Fruit fly (Drosophila melanogaster) whole organism, embryonic: Measurements from ENCODE around the gene CG33641.
A peak's percentile ranks its signal among the peaks of the same experiment; 100 is the strongest.

Experiments
- BEAF-32 ChIP-seq: fragments of 200-800 bp; sonication (Bioruptor generic); optimal IDR thresholded peaks from 3 replicates; lab custom pipeline; 2017; ENCODE audit warnings: missing biosample characterization, missing genetic modification characterization, mild to moderate bottlenecking, moderate library complexity, missing genetic modification reagents
- Bdp1 ChIP-seq: fragments of 200-800 bp; sonication (Bioruptor generic); optimal IDR thresholded peaks from 3 replicates; lab custom pipeline; 2016; ENCODE audit warnings: missing biosample characterization, missing genetic modification characterization
- CG1024 ChIP-seq: fragments of 200-800 bp; sonication (Bioruptor generic); IDR thresholded peaks from 2 replicates; pipeline ENCODE4 v1.3.6; 2022; ENCODE audit warnings: missing biosample characterization, missing genetic modification characterization
- CG10462 ChIP-seq: fragments of 200-800 bp; sonication (Bioruptor generic); optimal IDR thresholded peaks from 2 replicates; lab custom pipeline; 2016; ENCODE audit warnings: missing biosample characterization, missing genetic modification characterization
- CG10979 ChIP-seq: fragments of 200-800 bp; sonication (Bioruptor generic); optimal IDR thresholded peaks from 2 replicates; lab custom pipeline; 2018; ENCODE audit warnings: missing biosample characterization, mild to moderate bottlenecking, missing genetic modification characterization, moderate library complexity
- CG11560 ChIP-seq: fragments of 200-800 bp; sonication (Bioruptor generic); IDR thresholded peaks from 3 replicates; pipeline ENCODE4 v1.3.6; 2022; ENCODE audit warnings: missing biosample characterization, missing genetic modification characterization
- CG12071 ChIP-seq: fragments of 200-800 bp; sonication (Bioruptor generic); optimal IDR thresholded peaks from 3 replicates; lab custom pipeline; 2018; ENCODE audit warnings: missing biosample characterization, mild to moderate bottlenecking, missing genetic modification characterization
- CG12104 ChIP-seq: fragments of 200-800 bp; sonication (Bioruptor generic); optimal IDR thresholded peaks from 3 replicates; lab custom pipeline; 2016; ENCODE audit warnings: missing biosample characterization, missing genetic modification characterization
- CG13123 ChIP-seq: fragments of 200-800 bp; sonication (Bioruptor generic); optimal IDR thresholded peaks from 2 replicates; lab custom pipeline; 2016; ENCODE audit warnings: missing biosample characterization, missing genetic modification characterization
- CG18476 ChIP-seq: fragments of 200-800 bp; sonication (Bioruptor generic); optimal IDR thresholded peaks from 2 replicates; lab custom pipeline; 2016; ENCODE audit warnings: missing biosample characterization, mild to moderate bottlenecking, missing genetic modification characterization
- CG33213 ChIP-seq: fragments of 200-800 bp; sonication (Bioruptor generic); optimal IDR thresholded peaks from 3 replicates; lab custom pipeline; 2016; ENCODE audit warnings: missing biosample characterization, missing genetic modification characterization
- CG4360 ChIP-seq: fragments of 200-800 bp; sonication (Bioruptor generic); IDR thresholded peaks from 2 replicates; pipeline ENCODE4 v1.3.6; 2022; ENCODE audit warnings: missing biosample characterization, missing genetic modification characterization
- CG4617 ChIP-seq: fragments of 200-800 bp; sonication (Bioruptor generic); optimal IDR thresholded peaks from 3 replicates; lab custom pipeline; 2016; ENCODE audit warnings: missing biosample characterization, missing genetic modification characterization, borderline replicate concordance
- CG4707 ChIP-seq: fragments of 200-800 bp; sonication (Bioruptor generic); optimal IDR thresholded peaks from 2 replicates; lab custom pipeline; 2018; ENCODE audit warnings: missing biosample characterization, mild to moderate bottlenecking, missing genetic modification characterization, moderate library complexity
- CG6175 ChIP-seq: fragments of 200-800 bp; sonication (Bioruptor generic); IDR thresholded peaks from 3 replicates; pipeline ENCODE4 v1.3.6; 2022; ENCODE audit warnings: missing biosample characterization, missing genetic modification characterization
- CG6254 ChIP-seq: fragments of 200-800 bp; sonication (Bioruptor generic); optimal IDR thresholded peaks from 3 replicates; lab custom pipeline; 2017; ENCODE audit warnings: mild to moderate bottlenecking, missing biosample characterization, missing genetic modification reagents, missing genetic modification characterization
- CG7987 ChIP-seq: fragments of 200-800 bp; sonication (Bioruptor generic); optimal IDR thresholded peaks from 2 replicates; lab custom pipeline; 2018; ENCODE audit warnings: missing biosample characterization, mild to moderate bottlenecking, missing genetic modification characterization, moderate library complexity
- CkIIα-i1 ChIP-seq: fragments of 200-800 bp; sonication (Bioruptor generic); IDR thresholded peaks from 2 replicates; pipeline ENCODE4 v1.3.6; 2022; ENCODE audit warnings: missing biosample characterization, missing genetic modification characterization
- Dfd ChIP-seq, 2 experiments: fragments of >200 bp; optimal IDR thresholded peaks; 2 replicates each; lab custom pipeline; 2017; ENCODE audit warnings: missing biosample characterization in 2 of 2, missing genetic modification characterization in 2 of 2
- Dp ChIP-seq: fragments of 200-800 bp; sonication (Bioruptor generic); optimal IDR thresholded peaks from 2 replicates; lab custom pipeline; 2018; ENCODE audit warnings: missing biosample characterization, mild to moderate bottlenecking, missing genetic modification characterization, moderate library complexity
- Ets97D ChIP-seq: fragments of 200-800 bp; sonication (Bioruptor generic); optimal IDR thresholded peaks from 3 replicates; lab custom pipeline; 2016; ENCODE audit warnings: missing biosample characterization, missing genetic modification characterization
- GATAe ChIP-seq: fragments of 200-800 bp; sonication (Bioruptor generic); conservative IDR thresholded peaks from 2 replicates; pipeline ENCODE4 v1.3.6; 2022; ENCODE audit warnings: missing biosample characterization, missing genetic modification characterization
- Hr78 ChIP-seq, 2 experiments: fragments of 200-800 bp in 1 of 2; fragments of >200 bp in 1 of 2; sonication (Bioruptor generic) in 1 of 2; optimal IDR thresholded peaks; 2 replicates each; lab custom pipeline; 2017 to 2019; ENCODE audit warnings: missing biosample characterization in 2 of 2, missing genetic modification characterization in 2 of 2, mild to moderate bottlenecking in 1 of 2, moderate library complexity in 1 of 2
- MBD-R2 ChIP-seq: fragments of 200-800 bp; sonication (Bioruptor generic); IDR thresholded peaks from 2 replicates; pipeline ENCODE4 v1.3.6; 2022; ENCODE audit warnings: missing biosample characterization, missing genetic modification characterization
- Med ChIP-seq: fragments of 200-800 bp; sonication (Bioruptor generic); peaks from one replicate; lab custom pipeline; 2016; ENCODE audit warnings: missing biosample characterization, missing genetic modification characterization, mild to moderate bottlenecking, inconsistent platforms, moderate library complexity
- Mes4 ChIP-seq: fragments of 200-800 bp; sonication (Bioruptor generic); optimal IDR thresholded peaks from 2 replicates; lab custom pipeline; 2016; ENCODE audit warnings: missing biosample characterization, missing genetic modification characterization
- Myb ChIP-seq: fragments of 200-800 bp; sonication (Bioruptor generic); optimal IDR thresholded peaks from 2 replicates; lab custom pipeline; 2016; ENCODE audit warnings: missing biosample characterization, missing genetic modification characterization
- NC2α ChIP-seq: fragments of 200-800 bp; sonication (Bioruptor generic); optimal IDR thresholded peaks from 2 replicates; lab custom pipeline; 2016; ENCODE audit warnings: missing biosample characterization, missing genetic modification characterization
- Neu2 ChIP-seq: fragments of 200-800 bp; sonication (Bioruptor generic); optimal IDR thresholded peaks from 3 replicates; lab custom pipeline; 2016; ENCODE audit warnings: missing biosample characterization, missing genetic modification characterization, borderline replicate concordance
- Nf-YB ChIP-seq: fragments of 200-800 bp; sonication (Bioruptor generic); optimal IDR thresholded peaks from 3 replicates; lab custom pipeline; 2019; ENCODE audit warnings: missing biosample characterization, mild to moderate bottlenecking, missing genetic modification characterization, moderate library complexity
- Side ChIP-seq: fragments of 200-800 bp; sonication (Bioruptor generic); optimal IDR thresholded peaks from 2 replicates; lab custom pipeline; 2016; ENCODE audit warnings: missing biosample characterization, missing genetic modification characterization
- ap ChIP-seq: fragments of 200-800 bp; sonication (Bioruptor generic); IDR thresholded peaks from 2 replicates; pipeline ENCODE4 v1.3.6; 2022; ENCODE audit warnings: missing biosample characterization, missing genetic modification characterization
- br ChIP-seq: fragments of >200 bp; optimal IDR thresholded peaks from 2 replicates; lab custom pipeline; 2017
- cas ChIP-seq: fragments of 200-800 bp; sonication (Bioruptor generic); IDR thresholded peaks from 2 replicates; pipeline ENCODE4 v1.3.6; 2022; ENCODE audit warnings: missing biosample characterization, missing genetic modification characterization
- caup ChIP-seq: fragments of 200-800 bp; sonication (Bioruptor generic); optimal IDR thresholded peaks from 3 replicates; lab custom pipeline; 2017; ENCODE audit warnings: missing biosample characterization, mild to moderate bottlenecking, missing genetic modification characterization, moderate library complexity; ENCODE audit not compliant: severe bottlenecking
- chm ChIP-seq: fragments of 200-800 bp; sonication (Bioruptor generic); IDR thresholded peaks from 2 replicates; pipeline ENCODE4 v1.3.6; 2022; ENCODE audit warnings: missing biosample characterization, missing genetic modification characterization
- disco-r ChIP-seq: fragments of 200-800 bp; sonication (Bioruptor generic); optimal IDR thresholded peaks from 2 replicates; lab custom pipeline; 2016; ENCODE audit warnings: missing biosample characterization, missing genetic modification characterization
- esg ChIP-seq: fragments of 200-800 bp; sonication (Bioruptor generic); conservative IDR thresholded peaks from 2 replicates; pipeline ENCODE4 v1.3.6; 2022; ENCODE audit warnings: missing biosample characterization, missing genetic modification characterization
- eve ChIP-seq, 2 experiments: fragments of >200 bp; optimal IDR thresholded peaks; 2 replicates each; lab custom pipeline; 2017; ENCODE audit warnings: missing biosample characterization in 2 of 2, missing genetic modification characterization in 2 of 2
- fd102C ChIP-seq: fragments of 200-800 bp; sonication (Bioruptor generic); optimal IDR thresholded peaks from 2 replicates; lab custom pipeline; 2018; ENCODE audit warnings: missing biosample characterization, mild to moderate bottlenecking, missing genetic modification characterization, moderate library complexity
- gce ChIP-seq: fragments of 200-800 bp; sonication (Bioruptor generic); IDR thresholded peaks from 3 replicates; pipeline ENCODE4 v1.3.6; 2022; ENCODE audit warnings: missing biosample characterization, missing genetic modification characterization
- grn ChIP-seq: fragments of 200-800 bp; sonication (Bioruptor generic); optimal IDR thresholded peaks from 3 replicates; lab custom pipeline; 2017; ENCODE audit warnings: missing biosample characterization, missing genetic modification characterization
- gsb-n ChIP-seq: fragments of 200-800 bp; sonication (Bioruptor generic); optimal IDR thresholded peaks from 3 replicates; lab custom pipeline; 2018; ENCODE audit warnings: missing biosample characterization, mild to moderate bottlenecking, missing genetic modification characterization
- nau ChIP-seq: fragments of 200-800 bp; sonication (Bioruptor generic); optimal IDR thresholded peaks from 3 replicates; lab custom pipeline; 2017; ENCODE audit warnings: missing biosample characterization, mild to moderate bottlenecking, missing genetic modification characterization, missing genetic modification reagents
- phol ChIP-seq: fragments of 200-800 bp; sonication (Bioruptor generic); optimal IDR thresholded peaks from 3 replicates; lab custom pipeline; 2018; ENCODE audit warnings: missing biosample characterization, mild to moderate bottlenecking, missing genetic modification characterization, moderate library complexity
- prd ChIP-seq, 3 experiments: fragments of >200 bp in 2 of 3; fragments of 200-800 bp in 1 of 3; sonication (Bioruptor generic) in 1 of 3; optimal IDR thresholded peaks in 2 of 3; IDR thresholded peaks in 1 of 3; 2 replicates in 2 of 3; 3 replicates in 1 of 3; pipeline versions ENCODE4 v1.3.6 to Lab custom; 2017 to 2022; ENCODE audit warnings: missing biosample characterization in 1 of 3, missing genetic modification characterization in 1 of 3
- slbo ChIP-seq: fragments of 200-800 bp; sonication (Bioruptor generic); IDR thresholded peaks from 2 replicates; pipeline ENCODE4 v1.3.6; 2022; ENCODE audit warnings: missing biosample characterization, missing genetic modification characterization
- so ChIP-seq: fragments of 200-800 bp; sonication (Bioruptor generic); IDR thresholded peaks from 3 replicates; pipeline ENCODE4 v1.3.6; 2022; ENCODE audit warnings: missing biosample characterization, missing genetic modification characterization
- toy ChIP-seq: fragments of 200-800 bp; sonication (Bioruptor generic); IDR thresholded peaks from 2 replicates; pipeline ENCODE4 v1.3.6; 2022; ENCODE audit warnings: missing biosample characterization, missing genetic modification characterization
- tx ChIP-seq: fragments of 200-800 bp; sonication (Bioruptor generic); optimal IDR thresholded peaks from 2 replicates; lab custom pipeline; 2016; ENCODE audit warnings: missing biosample characterization, missing genetic modification characterization

Gene CG33641

DNA sequence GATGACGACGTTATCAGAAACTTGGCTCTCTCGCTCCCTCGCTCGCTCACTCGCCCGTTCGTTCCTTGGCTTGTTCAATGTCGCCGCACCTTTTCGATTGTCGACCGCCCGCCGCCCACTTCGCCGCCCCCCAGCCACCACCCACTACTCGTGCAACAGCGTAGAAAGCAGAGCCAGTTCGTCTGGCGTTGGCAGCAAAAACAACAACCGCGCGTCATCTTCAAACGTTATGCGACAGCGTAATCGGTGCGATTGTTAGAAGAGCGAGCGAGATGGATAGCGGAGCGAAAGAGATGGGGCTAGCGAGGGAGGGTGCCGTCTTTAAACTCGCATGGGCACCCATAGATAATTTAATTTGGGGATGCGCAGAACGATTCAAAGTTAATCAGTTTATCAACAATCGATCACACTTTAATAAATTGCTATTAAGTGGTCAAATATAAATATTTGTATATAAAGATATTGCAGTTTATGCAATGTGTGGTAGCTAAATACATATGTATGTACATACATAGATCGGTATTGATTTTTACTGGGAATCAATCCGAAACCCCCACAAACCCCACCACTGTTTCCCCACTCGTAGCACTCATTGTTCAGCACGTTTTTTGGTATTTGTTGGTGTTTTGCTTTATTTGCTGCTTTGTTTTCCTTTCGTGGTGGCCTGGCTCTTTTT lies 14.4 kb upstream of the CG33641 start (continued):
- TF ChIP-seq gce (no peak), CG6254 (GFP tag; lab: Kevin White, UChicago) (peak; percentile 17), Neu2 (GFP tag; lab: Kevin White, UChicago) (no peak), Dfd (GFP tag; optimal IDR thresholded peaks at IDR 0.05; lab: Kevin White, UChicago) (no peak), esg (GFP tag; lab: Robert Waterston, UW) (peak; percentile 73), Ets97D (GFP tag; lab: Kevin White, UChicago) (no peak), cas (GFP tag; lab: Robert Waterston, UW) (0 out of 2 replicates have a peak, but pooled peaks have one; percentile 24), fd102C (GFP tag; lab: Kevin White, UChicago) (no peak), Myb (GFP tag; lab: Kevin White, UChicago) (no peak), nau (GFP tag; lab: Kevin White, UChicago) (no peak), CG6175 (GFP tag; lab: Robert Waterston, UW) (peak; percentile 99), toy (no peak), CG11560 (tag; lab: Robert Waterston, UW) (peak; percentile 44; the same call in 2 of the 3 replicates), grn (GFP tag; lab: Kevin White, UChicago) (no peak), BEAF-32 (GFP tag; lab: Kevin White, UChicago) (no peak), NC2α (GFP tag; lab: Kevin White, UChicago) (no peak), CG33213 (no peak), CG7987 (GFP tag; lab: Kevin White, UChicago) (no peak), Dp (GFP tag; lab: Kevin White, UChicago) (no peak), Side (GFP tag; lab: Kevin White, UChicago) (no peak), Nf-YB (GFP tag; lab: Kevin White, UChicago) (no peak), gsb-n (tag; lab: Kevin White, UChicago) (peak; percentile 30), CG12104 (GFP tag; lab: Kevin White, UChicago) (no peak), CG10462 (no peak), tx (GFP tag; lab: Kevin White, UChicago) (no peak), Med (GFP tag; lab: Kevin White, UChicago) (peak; percentile 91), CkIIα-i1 (GFP tag; lab: Robert Waterston, UW) (no peak), Mes4 (GFP tag; lab: Kevin White, UChicago) (no peak), chm (GFP tag; lab: Robert Waterston, UW) (0 out of 2 replicates have a peak, but pooled peaks have one; percentile 38), ap (GFP tag; lab: Robert Waterston, UW) (peak; percentile 48; the same call in 1 of the 2 replicates), disco-r (no peak), br (no peak), CG4360 (GFP tag; lab: Robert Waterston, UW) (no peak), CG4617 (GFP tag; lab: Kevin White, UChicago) (peak; percentile 6), prd (optimal IDR thresholded peaks at IDR 0.05; lab: Kevin White, UChicago) (no peak), prd (GFP tag; IDR thresholded peaks at IDR 0.05; lab: Robert Waterston, UW) (peak; percentile 72), GATAe (GFP tag; lab: Robert Waterston, UW) (no peak), so (no peak), CG18476 (no peak), MBD-R2 (GFP tag; lab: Robert Waterston, UW) (no peak; the same call in 1 of the 2 replicates), CG10979 (tag; lab: Kevin White, UChicago) (peak; percentile 31), eve (GFP tag; optimal IDR thresholded peaks at IDR 0.05; lab: Kevin White, UChicago) (peak in 1 of 2 experiments; percentile 67), phol (peak; percentile 30), CG12071 (GFP tag; lab: Kevin White, UChicago) (peak; percentile 15), CG1024 (no peak), CG4707 (no peak), caup (peak; percentile 43), CG13123 (GFP tag; lab: Kevin White, UChicago) (peak; percentile 45), Bdp1 (GFP tag; lab: Kevin White, UChicago) (no peak), slbo (peak; percentile 84), Hr78 (GFP tag; optimal IDR thresholded peaks at IDR 0.05; lab: Kevin White, UChicago) (peak in 1 of 2 experiments; percentile 18)
